Fruit fly (Drosophila melanogaster): ENCODE measurements around the gene CG10347.

DNA sequence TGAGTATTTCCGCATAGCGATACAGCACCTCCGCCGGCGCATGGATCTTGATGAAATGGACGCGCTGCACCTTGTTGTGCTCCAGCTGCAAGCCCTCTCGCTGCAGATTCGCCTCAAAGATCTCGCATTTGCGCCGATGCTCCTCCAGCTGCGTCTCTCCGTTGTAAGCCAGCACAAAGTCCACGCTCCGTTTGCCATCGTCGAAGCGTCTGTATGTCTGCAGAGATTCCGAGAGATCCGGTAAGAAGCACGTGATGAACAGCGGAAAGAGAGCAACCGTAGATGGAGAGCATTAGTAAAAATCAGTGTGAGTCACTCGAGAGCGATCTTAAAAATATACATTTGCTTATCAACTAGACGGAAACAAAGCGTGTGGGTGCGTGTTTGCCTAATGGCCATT, 27.0 kb upstream of the CG10347 start:
- no peak for TF ChIP-seq CG8478 (optimal IDR thresholded peaks at IDR 0.05)
- TF ChIP-seq CTCF (optimal IDR thresholded peaks at IDR 0.05) = no peak
